Worm (Caenorhabditis elegans) whole organism, L1 larva: ENCODE data around the gene C10A4.6.

Source experiments
- ama-1 ChIP-seq: fragments of 150-350 bp; optimal IDR thresholded peaks from 2 replicates; lab custom pipeline; 2014
- blmp-1 ChIP-seq: fragments of 150-350 bp; optimal IDR thresholded peaks from 2 replicates; lab custom pipeline; 2014; ENCODE audit warnings: missing biosample characterization, missing genetic modification characterization
- fos-1 ChIP-seq: fragments of 150-350 bp; optimal IDR thresholded peaks from 2 replicates; lab custom pipeline; 2014; ENCODE audit warnings: missing biosample characterization, missing genetic modification characterization
- lin-39 ChIP-seq: fragments of 150-350 bp; optimal IDR thresholded peaks from 2 replicates; lab custom pipeline; 2014; ENCODE audit warnings: missing biosample characterization, missing genetic modification reagents, missing genetic modification characterization
- nhr-12 ChIP-seq: sonication (generic microtip); optimal IDR thresholded peaks from 2 replicates; lab custom pipeline; 2017; ENCODE audit warnings: missing biosample characterization, missing genetic modification characterization
- zag-1 ChIP-seq: fragments of 150-350 bp; optimal IDR thresholded peaks from 2 replicates; lab custom pipeline; 2014; ENCODE audit warnings: missing biosample characterization, missing genetic modification characterization

DNA sequence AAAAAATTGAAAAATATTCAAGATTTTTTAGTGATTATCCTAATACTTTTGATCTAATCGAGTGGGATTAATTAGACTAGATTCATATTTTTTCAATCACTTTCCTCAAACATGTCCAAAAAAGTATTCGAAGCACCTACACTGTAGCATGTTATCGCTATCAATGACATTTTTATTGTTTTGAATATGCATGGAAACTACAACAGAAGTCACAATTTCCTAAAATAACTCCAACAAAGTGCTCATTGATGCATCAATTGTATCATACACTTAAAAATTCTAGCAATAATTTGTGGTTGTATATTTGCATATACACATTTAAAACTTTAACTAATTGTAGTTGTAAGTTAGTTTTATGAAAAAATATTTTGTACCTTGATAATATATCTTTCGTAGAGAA is 49.7 kb downstream of the C10A4.6 start:
- no peak for TF ChIP-seq fos-1
- no peak for TF ChIP-seq zag-1 (tag; lab: Kevin White, UChicago)
- TF ChIP-seq blmp-1: no peak
- TF ChIP-seq ama-1: no peak
- TF ChIP-seq nhr-12 (tag; lab: Kevin White, UChicago): no peak
- TF ChIP-seq lin-39 (tag; lab: Kevin White, UChicago): no peak
